Worm (Caenorhabditis elegans): ENCODE results near the gene mig-32.

- no peak for TF ChIP-seq lin-15B (tag; optimal IDR thresholded peaks at IDR 0.05)
- no peak for TF ChIP-seq fkh-10 (GFP tag; optimal IDR thresholded peaks at IDR 0.05)
- no peak for TF ChIP-seq skn-1 (tag; optimal IDR thresholded peaks at IDR 0.05)
- TF ChIP-seq pqm-1 (tag; optimal IDR thresholded peaks at IDR 0.05): no peak
- no peak for TF ChIP-seq ama-1 (optimal IDR thresholded peaks at IDR 0.05)
Measured at ce11 chrIV:12140959-12141358, 48.9 kb upstream of the mig-32 start, which contains the start of gene B0001.8.
